Worm (Caenorhabditis elegans): ENCODE data around the gene srxa-4.

srxa-4 gene

ce11 chrV:7400588-7400987 lies 19.7 kb upstream of the srxa-4 start, which contains the start of gene srx-60:
Gene srx-60, plus strand, starts transcription at chrV:7400888.
- TF ChIP-seq klf-2 (GFP tag; conservative IDR thresholded peaks at IDR 0.05), result no peak
- no peak for TF ChIP-seq ref-1 (GFP tag; conservative IDR thresholded peaks at IDR 0.05)
- TF ChIP-seq flt-1 (GFP tag; IDR thresholded peaks at IDR 0.05), result no peak
- no peak for TF ChIP-seq tab-1 (GFP tag; IDR thresholded peaks at IDR 0.05)
- TF ChIP-seq med-1 (GFP tag; optimal IDR thresholded peaks at IDR 0.05; ENCODE audit: insufficient read depth), result no peak
- TF ChIP-seq T22C8.4 (GFP tag; IDR thresholded peaks at IDR 0.05), result no peak
- TF ChIP-seq ztf-29 (GFP tag; IDR thresholded peaks at IDR 0.05), result no peak
- no peak for TF ChIP-seq ztf-23 (GFP tag; IDR thresholded peaks at IDR 0.05)
- no peak for TF ChIP-seq cog-1 (tag; optimal IDR thresholded peaks at IDR 0.05)

- TF ChIP-seq klf-2 (GFP tag; conservative IDR thresholded peaks at IDR 0.05) (no peak), med-1 (GFP tag; optimal IDR thresholded peaks at IDR 0.05; ENCODE audit: insufficient read depth) (no peak), ztf-29 (GFP tag; IDR thresholded peaks at IDR 0.05) (no peak), T22C8.4 (GFP tag; IDR thresholded peaks at IDR 0.05) (no peak), ref-1 (GFP tag; conservative IDR thresholded peaks at IDR 0.05) (no peak), tab-1 (GFP tag; IDR thresholded peaks at IDR 0.05) (no peak)
Measured at ce11 chrV:7402355-7402754, 17.9 kb upstream of the srxa-4 start, which contains the start of gene srj-13. Gene srj-13, plus strand, starts transcription at chrV:7402655.

DNA sequence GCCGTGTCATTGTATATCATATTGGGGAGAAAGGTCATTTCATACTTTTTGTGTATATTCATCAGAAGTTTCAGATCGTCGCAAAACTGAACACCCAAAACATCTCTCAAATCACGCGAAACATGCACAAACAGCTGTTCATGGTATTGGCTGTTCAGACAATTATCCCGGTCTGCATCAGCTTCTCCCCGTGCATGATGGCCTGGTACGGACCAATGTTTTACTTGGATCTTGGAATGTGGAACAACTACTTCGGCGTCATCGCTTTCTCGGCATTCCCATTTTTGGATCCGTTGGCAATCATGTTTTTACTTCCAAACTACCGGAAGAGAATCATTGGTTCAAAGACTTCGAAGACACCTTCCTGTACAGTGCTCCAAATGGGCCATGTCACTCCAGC lies 16.8 kb upstream of the srxa-4 start:
- TF ChIP-seq tab-1 (GFP tag; IDR thresholded peaks at IDR 0.05) (no peak), klf-2 (GFP tag; conservative IDR thresholded peaks at IDR 0.05) (no peak), ztf-23 (GFP tag; IDR thresholded peaks at IDR 0.05) (no peak), med-1 (GFP tag; optimal IDR thresholded peaks at IDR 0.05; ENCODE audit: insufficient read depth) (no peak), flt-1 (GFP tag; IDR thresholded peaks at IDR 0.05) (no peak), cog-1 (tag; optimal IDR thresholded peaks at IDR 0.05) (no peak)

- TF ChIP-seq ref-1 (GFP tag; conservative IDR thresholded peaks at IDR 0.05) (no peak), ztf-23 (GFP tag; IDR thresholded peaks at IDR 0.05) (no peak), flt-1 (GFP tag; IDR thresholded peaks at IDR 0.05) (no peak), klf-2 (GFP tag; conservative IDR thresholded peaks at IDR 0.05) (no peak), cog-1 (tag; optimal IDR thresholded peaks at IDR 0.05) (no peak), T22C8.4 (GFP tag; IDR thresholded peaks at IDR 0.05) (no peak), med-1 (GFP tag; optimal IDR thresholded peaks at IDR 0.05; ENCODE audit: insufficient read depth) (no peak)
Measured at ce11 chrV:7408520-7408919, 11.7 kb upstream of the srxa-4 start, which contains the start of gene srt-6. Gene srt-6, minus strand, starts transcription at chrV:7408814.

ce11 chrV:7409599-7409998 lies 10.7 kb upstream of the srxa-4 start, which contains the start of gene R13D7.2:
Gene R13D7.2, plus strand, starts transcription at chrV:7409899.
- no peak for TF ChIP-seq tab-1 (GFP tag; IDR thresholded peaks at IDR 0.05)
- TF ChIP-seq cog-1 (tag; optimal IDR thresholded peaks at IDR 0.05), result no peak
- no peak for TF ChIP-seq klf-2 (GFP tag; conservative IDR thresholded peaks at IDR 0.05)
- no peak for TF ChIP-seq flt-1 (GFP tag; IDR thresholded peaks at IDR 0.05)
- TF ChIP-seq T22C8.4 (GFP tag; IDR thresholded peaks at IDR 0.05), result no peak
- no peak for TF ChIP-seq ztf-23 (GFP tag; IDR thresholded peaks at IDR 0.05)
- TF ChIP-seq ref-1 (GFP tag; conservative IDR thresholded peaks at IDR 0.05), result no peak
- no peak for TF ChIP-seq med-1 (GFP tag; optimal IDR thresholded peaks at IDR 0.05; ENCODE audit: insufficient read depth)
- no peak for TF ChIP-seq ztf-29 (GFP tag; IDR thresholded peaks at IDR 0.05)

ce11 chrV:7411695-7412094 lies 8.6 kb upstream of the srxa-4 start, which contains the start of gene str-41:
Gene str-41, plus strand, starts transcription at chrV:7411995.
- TF ChIP-seq klf-2 (GFP tag; conservative IDR thresholded peaks at IDR 0.05) (no peak), T22C8.4 (GFP tag; IDR thresholded peaks at IDR 0.05) (no peak), cog-1 (tag; optimal IDR thresholded peaks at IDR 0.05) (no peak), flt-1 (GFP tag; IDR thresholded peaks at IDR 0.05) (no peak), ztf-23 (GFP tag; IDR thresholded peaks at IDR 0.05) (no peak), med-1 (GFP tag; optimal IDR thresholded peaks at IDR 0.05; ENCODE audit: insufficient read depth) (no peak), ref-1 (GFP tag; conservative IDR thresholded peaks at IDR 0.05) (no peak), tab-1 (GFP tag; IDR thresholded peaks at IDR 0.05) (no peak), ztf-29 (GFP tag; IDR thresholded peaks at IDR 0.05) (no peak)

DNA sequence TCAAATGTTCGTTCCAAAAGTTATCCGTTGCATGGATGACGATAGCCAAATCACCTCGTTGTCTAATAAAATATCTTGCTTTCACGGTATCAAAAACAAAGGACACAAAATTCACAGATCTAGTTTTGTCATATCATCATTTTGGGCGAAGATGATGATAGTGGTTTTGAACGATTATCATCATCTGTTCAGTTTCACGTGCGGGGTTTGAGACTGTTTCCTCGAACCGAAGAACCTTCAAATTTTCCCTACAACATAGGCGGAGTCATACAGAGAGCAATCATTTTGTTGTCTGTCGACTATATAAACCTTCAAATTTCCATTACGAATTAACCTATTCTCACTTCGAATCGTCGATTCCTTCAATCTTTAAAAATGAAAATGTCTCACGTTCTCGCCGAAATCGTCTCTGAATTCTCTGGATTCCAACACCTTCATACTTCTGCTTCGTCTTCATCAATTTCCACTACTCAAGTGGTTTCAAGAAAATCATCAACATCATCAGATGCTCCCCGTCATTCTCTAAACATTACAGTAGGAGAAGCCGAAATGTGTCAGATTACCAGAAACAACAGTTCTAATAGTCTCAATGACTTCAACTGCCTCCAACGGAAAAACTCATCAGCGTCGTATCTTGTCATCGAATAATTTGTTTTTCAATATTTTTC lies 7.0 kb upstream of the srxa-4 start, which contains the start of gene F18E3.11:
F18E3.11 (plus strand) TSS at position 376 of the 668 bp plus-strand sequence.
- TF ChIP-seq tab-1 (GFP tag; IDR thresholded peaks at IDR 0.05), result no peak
- TF ChIP-seq med-1 (GFP tag; optimal IDR thresholded peaks at IDR 0.05; ENCODE audit: insufficient read depth), result no peak
- TF ChIP-seq klf-2 (GFP tag; conservative IDR thresholded peaks at IDR 0.05), result no peak
- TF ChIP-seq T22C8.4 (GFP tag; IDR thresholded peaks at IDR 0.05), result no peak
- no peak for TF ChIP-seq flt-1 (GFP tag; IDR thresholded peaks at IDR 0.05)
- TF ChIP-seq ref-1 (GFP tag; conservative IDR thresholded peaks at IDR 0.05), result no peak
- TF ChIP-seq ztf-29 (GFP tag; IDR thresholded peaks at IDR 0.05), result no peak
- TF ChIP-seq ztf-23 (GFP tag; IDR thresholded peaks at IDR 0.05), result no peak

DNA sequence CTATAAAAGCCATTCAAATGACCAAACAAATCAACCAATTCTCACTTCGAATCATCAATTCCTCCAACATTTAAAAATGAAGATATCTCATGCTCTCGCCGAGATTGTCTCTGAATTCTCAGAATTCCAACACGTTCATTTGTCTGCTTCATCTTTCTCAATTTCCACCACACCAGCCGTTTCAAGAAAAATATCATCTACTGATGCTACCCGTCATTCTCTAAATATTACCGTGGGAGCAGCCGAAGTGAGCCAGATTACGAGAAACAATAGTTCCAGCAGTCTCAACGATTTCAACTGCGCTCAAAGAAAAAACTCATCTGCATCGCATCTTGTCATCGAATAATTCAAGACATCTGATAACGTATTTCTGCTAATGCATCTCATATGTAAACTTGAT lies 5.4 kb upstream of the srxa-4 start, which contains the start of gene F18E3.12:
F18E3.12 (plus strand) TSS at position 77 of the 400 bp plus-strand sequence.
- TF ChIP-seq flt-1 (GFP tag; IDR thresholded peaks at IDR 0.05), result no peak
- no peak for TF ChIP-seq ztf-29 (GFP tag; IDR thresholded peaks at IDR 0.05)
- no peak for TF ChIP-seq cog-1 (tag; optimal IDR thresholded peaks at IDR 0.05)
- no peak for TF ChIP-seq klf-2 (GFP tag; conservative IDR thresholded peaks at IDR 0.05)
- no peak for TF ChIP-seq T22C8.4 (GFP tag; IDR thresholded peaks at IDR 0.05)
- TF ChIP-seq ref-1 (GFP tag; conservative IDR thresholded peaks at IDR 0.05), result no peak
- no peak for TF ChIP-seq med-1 (GFP tag; optimal IDR thresholded peaks at IDR 0.05; ENCODE audit: insufficient read depth)
- TF ChIP-seq tab-1 (GFP tag; IDR thresholded peaks at IDR 0.05), result no peak
- no peak for TF ChIP-seq ztf-23 (GFP tag; IDR thresholded peaks at IDR 0.05)

DNA sequence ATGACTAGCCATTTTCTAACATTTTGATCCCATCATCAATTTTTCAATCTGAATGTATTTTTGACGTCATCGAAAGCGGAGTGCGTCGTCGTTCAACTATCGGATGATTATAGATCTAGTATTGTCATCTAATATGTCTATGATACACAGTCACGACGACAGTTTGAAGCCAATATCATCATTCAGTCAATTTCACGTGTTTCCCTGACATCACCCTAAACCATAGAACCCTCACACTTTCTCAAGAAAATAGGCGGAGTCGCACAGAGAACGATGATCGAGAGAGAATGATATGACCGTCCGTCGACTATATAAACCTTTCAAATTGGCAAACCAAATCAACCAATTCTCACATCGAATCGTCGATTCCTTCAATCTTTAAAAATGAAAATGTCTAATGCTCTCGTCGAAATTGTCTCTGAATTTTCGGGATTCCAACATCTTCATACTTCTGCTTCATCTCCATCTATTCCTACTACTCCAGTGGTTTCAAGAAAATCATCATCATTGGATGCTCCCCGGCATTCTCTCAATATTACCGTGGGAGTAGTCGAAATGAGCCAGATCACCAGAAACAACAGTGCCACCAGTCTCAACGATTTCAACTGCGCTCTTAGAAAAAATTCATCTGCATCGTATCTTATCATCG lies 4.4 kb upstream of the srxa-4 start, which contains the start of gene F18E3.13:
F18E3.13 (plus strand) TSS at position 385 of the 649 bp plus-strand sequence.
- TF ChIP-seq ref-1 (GFP tag; conservative IDR thresholded peaks at IDR 0.05) (no peak), tab-1 (GFP tag; IDR thresholded peaks at IDR 0.05) (no peak), cog-1 (tag; optimal IDR thresholded peaks at IDR 0.05) (no peak), T22C8.4 (GFP tag; IDR thresholded peaks at IDR 0.05) (no peak), ztf-29 (GFP tag; IDR thresholded peaks at IDR 0.05) (no peak), ztf-23 (GFP tag; IDR thresholded peaks at IDR 0.05) (no peak), klf-2 (GFP tag; conservative IDR thresholded peaks at IDR 0.05) (no peak), med-1 (GFP tag; optimal IDR thresholded peaks at IDR 0.05; ENCODE audit: insufficient read depth) (no peak), flt-1 (GFP tag; IDR thresholded peaks at IDR 0.05) (no peak)

Data from whole organism, midembryonic.